Worm (Caenorhabditis elegans): ENCODE measurements around the gene B0250.7.

B0250.7 gene

ce11 chrV:20497537-20497936 is 21.7 kb upstream of the B0250.7 start:
- no peak for TF ChIP-seq ceh-82 (tag; optimal IDR thresholded peaks at IDR 0.05)
- peak; percentile 26 for TF ChIP-seq crh-2 (tag; optimal IDR thresholded peaks at IDR 0.05)
- peak; percentile 31 for TF ChIP-seq fos-1 (tag; optimal IDR thresholded peaks at IDR 0.05)

ce11 chrV:20493271-20494231 is 17.7 kb upstream of the B0250.7 start, which contains the start of gene B0250.5:
Gene B0250.5 (plus strand): TSS chrV:20493924.
- TF ChIP-seq nhr-77 (tag; optimal IDR thresholded peaks at IDR 0.05) (no peak), unc-39 (tag; optimal IDR thresholded peaks at IDR 0.05) (no peak), aly-2 (tag; optimal IDR thresholded peaks at IDR 0.05) (no peak), nhr-23 (tag; optimal IDR thresholded peaks at IDR 0.05) (no peak), fos-1 (tag; optimal IDR thresholded peaks at IDR 0.05) (no peak), mdl-1 (tag; optimal IDR thresholded peaks at IDR 0.05) (no peak), Y55F3AM.14 (GFP tag; optimal IDR thresholded peaks at IDR 0.05) (no peak), nhr-21 (tag; optimal IDR thresholded peaks at IDR 0.05) (no peak), zag-1 (tag; optimal IDR thresholded peaks at IDR 0.05) (no peak), gmeb-1 (tag; optimal IDR thresholded peaks at IDR 0.05) (peak; percentile 20), unc-55 (GFP tag; optimal IDR thresholded peaks at IDR 0.05) (peak; percentile 70), sma-9 (GFP tag; optimal IDR thresholded peaks at IDR 0.05) (no peak), sma-9 (tag; optimal IDR thresholded peaks at IDR 0.05) (no peak), elt-3 (tag; optimal IDR thresholded peaks at IDR 0.05) (no peak), alr-1 (tag; optimal IDR thresholded peaks at IDR 0.05) (no peak), C34F6.9 (tag; optimal IDR thresholded peaks at IDR 0.05) (peak; percentile 65), nhr-10 (tag; optimal IDR thresholded peaks at IDR 0.05) (no peak), lin-39 (tag; optimal IDR thresholded peaks at IDR 0.05) (no peak), skn-1 (tag; optimal IDR thresholded peaks at IDR 0.05) (no peak), F13H6.1 (tag; optimal IDR thresholded peaks at IDR 0.05) (peak; percentile 10), mbf-1 (tag; optimal IDR thresholded peaks at IDR 0.05) (no peak), sma-3 (GFP tag; optimal IDR thresholded peaks at IDR 0.05) (peak; percentile 37), unc-62 (GFP tag; optimal IDR thresholded peaks at IDR 0.05) (no peak), nhr-11 (tag; optimal IDR thresholded peaks at IDR 0.05) (no peak), ama-1 (optimal IDR thresholded peaks at IDR 0.05) (no peak), elt-1 (tag; optimal IDR thresholded peaks at IDR 0.05) (no peak), dmd-4 (tag; optimal IDR thresholded peaks at IDR 0.05) (no peak), crh-2 (tag; optimal IDR thresholded peaks at IDR 0.05) (peak; percentile 69), nhr-129 (tag; optimal IDR thresholded peaks at IDR 0.05) (no peak), lin-13 (GFP tag; optimal IDR thresholded peaks at IDR 0.05) (peak; percentile 13), mab-5 (tag; optimal IDR thresholded peaks at IDR 0.05) (no peak), nhr-237 (tag; optimal IDR thresholded peaks at IDR 0.05) (no peak), nhr-12 (tag; optimal IDR thresholded peaks at IDR 0.05) (no peak), snpc-4 (tag; optimal IDR thresholded peaks at IDR 0.05) (no peak), ceh-82 (tag; optimal IDR thresholded peaks at IDR 0.05) (no peak), blmp-1 (tag; optimal IDR thresholded peaks at IDR 0.05; ENCODE audit: insufficient read depth) (no peak), lin-11 (tag; optimal IDR thresholded peaks at IDR 0.05) (no peak), nhr-6 (tag; optimal IDR thresholded peaks at IDR 0.05) (no peak), sem-4 (tag; optimal IDR thresholded peaks at IDR 0.05) (no peak), egl-27 (tag; optimal IDR thresholded peaks at IDR 0.05) (no peak), ztf-11 (tag; optimal IDR thresholded peaks at IDR 0.05) (no peak), ZK546.5 (tag; optimal IDR thresholded peaks at IDR 0.05) (no peak), lsy-2 (tag; optimal IDR thresholded peaks at IDR 0.05) (peak; percentile 56 to 66), nhr-25 (tag; optimal IDR thresholded peaks at IDR 0.05) (peak; percentile 21), ceh-16 (tag; optimal IDR thresholded peaks at IDR 0.05) (no peak), ztf-1 (GFP tag; conservative IDR thresholded peaks at IDR 0.05) (no peak), R02D3.7 (tag; optimal IDR thresholded peaks at IDR 0.05) (no peak), ztf-4 (tag; optimal IDR thresholded peaks at IDR 0.05) (no peak), peb-1 (tag; optimal IDR thresholded peaks at IDR 0.05) (no peak)
